Fruit fly (Drosophila melanogaster) whole organism, prepupa: Measurements from ENCODE around the gene Cyp4ae1.

Source experiments
- CG10631 ChIP-seq: fragments of 200-800 bp; sonication (Bioruptor generic); optimal IDR thresholded peaks from 2 replicates; lab custom pipeline; 2016; ENCODE audit warnings: missing biosample characterization, missing genetic modification characterization
- CG10669 ChIP-seq: fragments of 200-800 bp; sonication (Bioruptor generic); optimal IDR thresholded peaks from 3 replicates; lab custom pipeline; 2018; ENCODE audit warnings: missing biosample characterization, mild to moderate bottlenecking, missing genetic modification characterization, moderate library complexity
- CG11762 ChIP-seq: fragments of 200-800 bp; sonication (Bioruptor generic); optimal IDR thresholded peaks from 3 replicates; lab custom pipeline; 2016; ENCODE audit warnings: missing biosample characterization, missing genetic modification characterization; ENCODE audit not compliant: insufficient read depth
- CG11902 ChIP-seq: fragments of 200-800 bp; sonication (Bioruptor generic); optimal IDR thresholded peaks from 3 replicates; lab custom pipeline; 2016; ENCODE audit warnings: missing biosample characterization, missing genetic modification characterization
- CG15336 ChIP-seq: fragments of 200-800 bp; sonication (Bioruptor generic); IDR thresholded peaks from 2 replicates; pipeline ENCODE4 v1.3.6; 2022; ENCODE audit warnings: missing biosample characterization, missing genetic modification characterization
- CG1621 ChIP-seq: fragments of 200-800 bp; sonication (Bioruptor generic); optimal IDR thresholded peaks from 3 replicates; lab custom pipeline; 2018; ENCODE audit warnings: missing biosample characterization, mild to moderate bottlenecking, missing genetic modification characterization
- CG16779 ChIP-seq: fragments of 200-800 bp; sonication (Bioruptor generic); optimal IDR thresholded peaks from 3 replicates; lab custom pipeline; 2017; ENCODE audit warnings: missing biosample characterization, mild to moderate bottlenecking, missing genetic modification characterization
- CG3032 ChIP-seq: fragments of 200-800 bp; optimal IDR thresholded peaks from 2 replicates; lab custom pipeline; 2019; ENCODE audit warnings: missing biosample characterization, mild to moderate bottlenecking, missing genetic modification characterization, moderate library complexity
- CG31627 ChIP-seq: fragments of 200-800 bp; sonication (Bioruptor generic); optimal IDR thresholded peaks from 3 replicates; lab custom pipeline; 2016; ENCODE audit warnings: missing biosample characterization, missing genetic modification characterization
- CG32006 ChIP-seq: fragments of 200-800 bp; sonication (Bioruptor generic); optimal IDR thresholded peaks from 3 replicates; lab custom pipeline; 2017; ENCODE audit warnings: missing biosample characterization, mild to moderate bottlenecking, missing genetic modification characterization
- CG34406 ChIP-seq: fragments of 200-800 bp; sonication (Bioruptor generic); optimal IDR thresholded peaks from 3 replicates; lab custom pipeline; 2016; ENCODE audit warnings: missing biosample characterization, missing genetic modification characterization
- CG3919 ChIP-seq: fragments of 200-800 bp; sonication (Bioruptor generic); optimal IDR thresholded peaks from 3 replicates; lab custom pipeline; 2016; ENCODE audit warnings: missing biosample characterization, missing genetic modification characterization
- CG6276 ChIP-seq: fragments of 200-800 bp; sonication (Bioruptor generic); optimal IDR thresholded peaks from 2 replicates; lab custom pipeline; 2017; ENCODE audit warnings: missing biosample characterization, mild to moderate bottlenecking, missing genetic modification characterization
- CG6792 ChIP-seq: fragments of 200-800 bp; sonication (Bioruptor generic); optimal IDR thresholded peaks from 3 replicates; lab custom pipeline; 2016; ENCODE audit warnings: missing biosample characterization, missing genetic modification characterization
- CG6808 ChIP-seq: fragments of 200-800 bp; sonication (Bioruptor generic); optimal IDR thresholded peaks from 3 replicates; lab custom pipeline; 2017; ENCODE audit warnings: missing biosample characterization, missing genetic modification characterization, mild to moderate bottlenecking, moderate library complexity, missing genetic modification reagents
- CG6854 ChIP-seq: fragments of 200-800 bp; sonication (Bioruptor generic); optimal IDR thresholded peaks from 2 replicates; lab custom pipeline; 2017; ENCODE audit warnings: missing biosample characterization, mild to moderate bottlenecking, missing genetic modification characterization
- CG7368 ChIP-seq: fragments of 200-800 bp; sonication (Bioruptor generic); optimal IDR thresholded peaks from 3 replicates; lab custom pipeline; 2016; ENCODE audit warnings: missing biosample characterization, missing genetic modification characterization
- CG8319 ChIP-seq: fragments of 200-800 bp; sonication (Bioruptor generic); optimal IDR thresholded peaks from 3 replicates; lab custom pipeline; 2016; ENCODE audit warnings: missing biosample characterization, missing genetic modification characterization
- CG8632 ChIP-seq: fragments of 200-800 bp; sonication (Bioruptor generic); optimal IDR thresholded peaks from 3 replicates; lab custom pipeline; 2016; ENCODE audit warnings: missing biosample characterization, missing genetic modification characterization
- CG9139 ChIP-seq: fragments of 200-800 bp; sonication (Bioruptor generic); optimal IDR thresholded peaks from 3 replicates; lab custom pipeline; 2017; ENCODE audit warnings: missing biosample characterization, mild to moderate bottlenecking, missing genetic modification characterization
- Eip75B ChIP-seq: fragments of 200-800 bp; sonication (Bioruptor generic); optimal IDR thresholded peaks from 3 replicates; lab custom pipeline; 2016; ENCODE audit warnings: missing biosample characterization, missing genetic modification characterization
- Eip78C ChIP-seq: fragments of 200-800 bp; sonication (Bioruptor generic); peaks from one replicate; lab custom pipeline; 2016; ENCODE audit warnings: missing biosample characterization, missing genetic modification characterization
- Eip93F ChIP-seq: fragments of 200-800 bp; sonication (Bioruptor generic); optimal IDR thresholded peaks from 2 replicates; lab custom pipeline; 2016; ENCODE audit warnings: missing biosample characterization, mild to moderate bottlenecking, missing genetic modification characterization
- Ets21C ChIP-seq: fragments of 200-800 bp; sonication (Bioruptor generic); optimal IDR thresholded peaks from 3 replicates; lab custom pipeline; 2016; ENCODE audit warnings: missing biosample characterization, missing genetic modification characterization
- Hr38 ChIP-seq: sonication (Bioruptor generic); optimal IDR thresholded peaks from 2 replicates; lab custom pipeline; 2016; ENCODE audit warnings: missing biosample characterization, missing genetic modification characterization
- Hr39 ChIP-seq: fragments of 200-800 bp; sonication (Bioruptor generic); optimal IDR thresholded peaks from 2 replicates; lab custom pipeline; 2016; ENCODE audit warnings: missing biosample characterization, missing genetic modification characterization
- Hr4 ChIP-seq: fragments of 200-800 bp; sonication (Bioruptor generic); optimal IDR thresholded peaks from 3 replicates; lab custom pipeline; 2016; ENCODE audit warnings: missing biosample characterization, missing genetic modification characterization
- Lpt ChIP-seq: fragments of 200-800 bp; sonication (Bioruptor generic); optimal IDR thresholded peaks from 3 replicates; lab custom pipeline; 2016; ENCODE audit warnings: missing biosample characterization, missing genetic modification characterization
- Met ChIP-seq: fragments of 200-800 bp; sonication (Bioruptor generic); optimal IDR thresholded peaks from 3 replicates; lab custom pipeline; 2016; ENCODE audit warnings: missing biosample characterization, missing genetic modification characterization
- OdsH ChIP-seq: fragments of 200-800 bp; sonication (Bioruptor generic); optimal IDR thresholded peaks from 3 replicates; lab custom pipeline; 2016; ENCODE audit warnings: missing biosample characterization, missing genetic modification characterization
- Smox ChIP-seq: fragments of 200-800 bp; sonication (Bioruptor generic); optimal IDR thresholded peaks from 3 replicates; lab custom pipeline; 2016; ENCODE audit warnings: missing biosample characterization, missing genetic modification characterization
- Sox14 ChIP-seq: fragments of 200-800 bp; sonication (Bioruptor generic); optimal IDR thresholded peaks from 3 replicates; lab custom pipeline; 2016; ENCODE audit warnings: missing biosample characterization, missing genetic modification characterization
- Sox15 ChIP-seq: fragments of 200-800 bp; sonication (Bioruptor generic); optimal IDR thresholded peaks from 3 replicates; lab custom pipeline; 2016; ENCODE audit warnings: missing biosample characterization, missing genetic modification characterization
- achi ChIP-seq: fragments of 200-800 bp; sonication (Bioruptor generic); optimal IDR thresholded peaks from 3 replicates; lab custom pipeline; 2016; ENCODE audit warnings: missing biosample characterization, missing genetic modification characterization
- acj6 ChIP-seq: fragments of 200-800 bp; sonication (Bioruptor generic); optimal IDR thresholded peaks from 3 replicates; lab custom pipeline; 2016; ENCODE audit warnings: missing biosample characterization, missing genetic modification characterization
- cyc ChIP-seq: fragments of 200-800 bp; sonication (Bioruptor generic); optimal IDR thresholded peaks from 3 replicates; lab custom pipeline; 2016; ENCODE audit warnings: missing biosample characterization, missing genetic modification characterization
- dac ChIP-seq: fragments of 200-800 bp; sonication (Bioruptor generic); optimal IDR thresholded peaks from 2 replicates; lab custom pipeline; 2017; ENCODE audit warnings: missing biosample characterization, mild to moderate bottlenecking, missing genetic modification characterization
- dsx ChIP-seq: fragments of 200-800 bp; optimal IDR thresholded peaks from 3 replicates; lab custom pipeline; 2019; ENCODE audit warnings: missing biosample characterization, mild to moderate bottlenecking, missing genetic modification characterization, moderate library complexity; ENCODE audit not compliant: poor library complexity, severe bottlenecking
- eg ChIP-seq: fragments of 200-800 bp; sonication (Bioruptor generic); IDR thresholded peaks from 3 replicates; pipeline ENCODE4 v1.3.6; 2022; ENCODE audit warnings: missing biosample characterization, missing genetic modification characterization
- esn ChIP-seq: fragments of 200-800 bp; sonication (Bioruptor generic); optimal IDR thresholded peaks from 2 replicates; lab custom pipeline; 2016; ENCODE audit warnings: missing biosample characterization, mild to moderate bottlenecking, missing genetic modification characterization, moderate library complexity
- fd85E ChIP-seq: fragments of 200-800 bp; sonication (Bioruptor generic); optimal IDR thresholded peaks from 3 replicates; lab custom pipeline; 2016; ENCODE audit warnings: missing biosample characterization, missing genetic modification characterization
- fkh ChIP-seq: fragments of 200-800 bp; sonication (Bioruptor generic); optimal IDR thresholded peaks from 3 replicates; lab custom pipeline; 2017; ENCODE audit warnings: missing biosample characterization, mild to moderate bottlenecking, missing genetic modification characterization, moderate library complexity
- lz ChIP-seq: fragments of 200-800 bp; sonication (Bioruptor generic); optimal IDR thresholded peaks from 3 replicates; lab custom pipeline; 2016; ENCODE audit warnings: missing biosample characterization, missing genetic modification characterization
- net ChIP-seq: fragments of 200-800 bp; sonication (Bioruptor generic); optimal IDR thresholded peaks from 3 replicates; lab custom pipeline; 2016; ENCODE audit warnings: missing biosample characterization, missing genetic modification characterization
- salr ChIP-seq, 2 experiments: fragments of 200-800 bp; sonication (Bioruptor generic); optimal IDR thresholded peaks; 3 replicates each; lab custom pipeline; 2016 to 2018; ENCODE audit warnings: missing biosample characterization in 2 of 2, missing genetic modification characterization in 2 of 2, mild to moderate bottlenecking in 1 of 2
- spab ChIP-seq: fragments of 200-800 bp; sonication (Bioruptor generic); optimal IDR thresholded peaks from 2 replicates; lab custom pipeline; 2017; ENCODE audit warnings: missing biosample characterization, mild to moderate bottlenecking, missing genetic modification characterization, missing genetic modification reagents
- ss ChIP-seq, 2 experiments: fragments of 200-800 bp; sonication (Bioruptor generic); optimal IDR thresholded peaks; 2 replicates in 1 of 2; 3 replicates in 1 of 2; lab custom pipeline; 2017 to 2018; ENCODE audit warnings: mild to moderate bottlenecking in 2 of 2, missing biosample characterization in 2 of 2, missing genetic modification characterization in 2 of 2, moderate library complexity in 1 of 2
- svp ChIP-seq: fragments of 200-800 bp; sonication (Bioruptor generic); peaks from one replicate; lab custom pipeline; 2016; ENCODE audit warnings: missing biosample characterization, missing genetic modification characterization
- topi ChIP-seq: fragments of 200-800 bp; sonication (Bioruptor generic); optimal IDR thresholded peaks from 3 replicates; lab custom pipeline; 2016; ENCODE audit warnings: missing biosample characterization, missing genetic modification characterization
- vri ChIP-seq: fragments of 200-800 bp; sonication (Bioruptor generic); optimal IDR thresholded peaks from 3 replicates; lab custom pipeline; 2016; ENCODE audit warnings: missing biosample characterization, mild to moderate bottlenecking, missing genetic modification characterization

Gene Cyp4ae1

DNA sequence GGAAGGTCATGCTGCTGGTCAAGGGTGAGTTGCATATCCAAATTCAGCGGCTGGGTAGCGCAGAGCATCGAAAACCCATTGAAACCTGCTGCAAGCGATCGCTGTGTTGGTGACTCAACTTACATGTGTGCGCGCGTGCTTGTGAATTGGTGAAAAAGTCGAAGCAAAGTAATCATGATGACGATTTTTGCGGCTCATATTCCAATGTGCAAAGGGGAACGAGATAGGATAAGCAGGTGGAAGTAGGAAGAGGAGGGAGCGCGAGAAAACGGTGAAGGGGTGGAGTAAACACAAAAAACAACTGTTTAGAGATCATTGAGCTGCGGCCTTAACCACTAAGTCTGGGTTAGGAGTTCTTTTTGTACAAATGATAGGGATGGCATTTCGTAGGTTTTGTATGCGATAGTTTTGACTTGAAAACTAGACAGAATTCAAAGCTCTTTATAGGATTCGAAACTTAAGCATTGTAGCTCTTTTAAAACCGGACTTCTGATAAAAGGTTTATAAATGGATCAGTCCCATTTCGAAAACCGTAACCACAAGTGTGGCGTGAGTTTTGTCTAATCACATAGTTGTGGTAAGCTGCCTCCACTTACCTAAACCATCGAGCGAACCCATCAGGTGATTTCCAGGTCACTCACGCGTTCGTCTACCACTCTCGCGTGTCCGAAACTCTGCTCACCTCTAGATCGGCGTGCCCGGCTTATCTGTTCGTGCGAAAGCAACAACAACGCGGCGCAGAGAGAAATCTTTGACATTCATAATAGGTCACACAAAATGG, 32.9 kb upstream of the Cyp4ae1 start:
- TF ChIP-seq cyc (GFP tag; lab: Kevin White, UChicago) (peak; percentile 65), CG7368 (GFP tag; lab: Kevin White, UChicago) (peak; percentile 45), Eip75B (GFP tag; lab: Kevin White, UChicago) (peak; percentile 66), CG8319 (GFP tag; lab: Kevin White, UChicago) (peak; percentile 54), esn (peak; percentile 76), Eip93F (GFP tag; lab: Kevin White, UChicago) (no peak), CG11902 (GFP tag; lab: Kevin White, UChicago) (peak; percentile 48), eg (GFP tag; lab: Robert Waterston, UW) (peak; percentile 47; the same call in 2 of the 3 replicates), vri (GFP tag; lab: Kevin White, UChicago) (peak; percentile 40), fkh (peak; percentile 5), svp (GFP tag; lab: Kevin White, UChicago) (peak; percentile 90), CG6792 (GFP tag; lab: Kevin White, UChicago) (peak; percentile 52), net (peak; percentile 57), Sox15 (peak; percentile 41), Hr38 (GFP tag; lab: Kevin White, UChicago) (no peak), CG6276 (GFP tag; lab: Kevin White, UChicago) (peak; percentile 10), CG34406 (GFP tag; lab: Kevin White, UChicago) (peak; percentile 6), CG32006 (GFP tag; lab: Kevin White, UChicago) (peak; percentile 67), OdsH (peak; percentile 59), Lpt (GFP tag; lab: Kevin White, UChicago) (no peak), CG10631 (GFP tag; lab: Kevin White, UChicago) (peak; percentile 47), dac (peak; percentile 48), Ets21C (peak; percentile 65), Smox (peak; percentile 66), CG31627 (GFP tag; lab: Kevin White, UChicago) (peak; percentile 65), Hr4 (GFP tag; lab: Kevin White, UChicago) (peak; percentile 52), CG15336 (GFP tag; lab: Robert Waterston, UW) (peak; percentile 62), fd85E (no peak), CG16779 (tag; lab: Kevin White, UChicago) (no peak), CG10669 (peak; percentile 12), Hr39 (GFP tag; lab: Kevin White, UChicago) (peak; percentile 78), CG9139 (GFP tag; lab: Kevin White, UChicago) (no peak), dsx (GFP tag; lab: Kevin White, UChicago) (peak; percentile 13), Met (GFP tag; lab: Kevin White, UChicago) (peak; percentile 64), CG11762 (peak; percentile 39), lz (peak; percentile 73), acj6 (GFP tag; lab: Kevin White, UChicago) (peak; percentile 62), CG6808 (GFP tag; lab: Kevin White, UChicago) (peak; percentile 32), salr (GFP tag; optimal IDR thresholded peaks at IDR 0.05; lab: Kevin White, UChicago) (peak in 1 of 2 experiments; percentile 47), Sox14 (GFP tag; lab: Kevin White, UChicago) (peak; percentile 47), achi (GFP tag; lab: Kevin White, UChicago) (peak; percentile 37), Eip78C (GFP tag; lab: Kevin White, UChicago) (peak; percentile 89), topi (GFP tag; lab: Kevin White, UChicago) (peak; percentile 67), spab (GFP tag; lab: Kevin White, UChicago) (peak; percentile 4), CG3032 (tag; lab: Kevin White, UChicago) (peak; percentile 52), CG1621 (tag; lab: Kevin White, UChicago) (peak; percentile 2), ss (GFP tag; optimal IDR thresholded peaks at IDR 0.05; lab: Kevin White, UChicago) (peak; percentile 37 to 61), CG6854 (GFP tag; lab: Kevin White, UChicago) (no peak), CG3919 (GFP tag; lab: Kevin White, UChicago) (peak; percentile 51), CG8632 (peak; percentile 9)
